Worm (Caenorhabditis elegans) whole organism, early embryonic: ENCODE data around the gene ZK287.9.

Experiments
- B0310.2 ChIP-seq: sonication (generic microtip); optimal IDR thresholded peaks from 2 replicates; lab custom pipeline; 2016; ENCODE audit warnings: mild to moderate bottlenecking, missing genetic modification characterization, missing compliant biosample characterization
- F13C5.2 ChIP-seq: sonication (generic microtip); optimal IDR thresholded peaks from 2 replicates; lab custom pipeline; 2017; ENCODE audit warnings: mild to moderate bottlenecking, missing genetic modification characterization, inconsistent platforms, missing compliant biosample characterization
- aly-1 ChIP-seq: sonication (generic microtip); optimal IDR thresholded peaks from 2 replicates; lab custom pipeline; 2016; ENCODE audit warnings: missing genetic modification characterization, missing compliant biosample characterization
- ama-1 ChIP-seq: fragments of 150-350 bp; optimal IDR thresholded peaks from 2 replicates; lab custom pipeline; 2014
- ceh-13 ChIP-seq: fragments of 200-800 bp; sonication (Bioruptor generic); optimal IDR thresholded peaks from 2 replicates; lab custom pipeline; 2018; ENCODE audit warnings: mild to moderate bottlenecking, missing genetic modification characterization, missing compliant biosample characterization
- ceh-36 ChIP-seq: sonication (generic microtip); optimal IDR thresholded peaks from 2 replicates; lab custom pipeline; 2016; ENCODE audit warnings: missing genetic modification characterization, inconsistent platforms, missing compliant biosample characterization
- ets-7 ChIP-seq: sonication (generic microtip); optimal IDR thresholded peaks from 2 replicates; lab custom pipeline; 2016; ENCODE audit warnings: missing genotype, missing genetic modification characterization, missing compliant biosample characterization
- flt-1 ChIP-seq: fragments of 200-800 bp; sonication (Bioruptor generic); IDR thresholded peaks from 2 replicates; pipeline ENCODE4 v1.3.6; 2022; ENCODE audit warnings: missing genetic modification characterization, missing compliant biosample characterization
- hmbx-1 ChIP-seq: sonication (generic microtip); optimal IDR thresholded peaks from 2 replicates; lab custom pipeline; 2016; ENCODE audit warnings: mild to moderate bottlenecking, missing genetic modification characterization, missing compliant biosample characterization
- hmg-4 ChIP-seq: fragments of 200-800 bp; sonication (Bioruptor generic); optimal IDR thresholded peaks from 2 replicates; lab custom pipeline; 2018; ENCODE audit warnings: mild to moderate bottlenecking, missing genetic modification characterization, missing compliant biosample characterization
- hnd-1 ChIP-seq: sonication (generic microtip); optimal IDR thresholded peaks from 2 replicates; lab custom pipeline; 2016; ENCODE audit warnings: missing genetic modification characterization, missing compliant biosample characterization
- pes-1 ChIP-seq: fragments of 200-800 bp; sonication (Bioruptor generic); IDR thresholded peaks from 2 replicates; pipeline ENCODE4 v1.3.6; 2022; ENCODE audit warnings: missing genetic modification reagents, missing genetic modification characterization, missing compliant biosample characterization
- scrt-1 ChIP-seq: fragments of 200-800 bp; sonication (Bioruptor generic); IDR thresholded peaks from 2 replicates; pipeline ENCODE4 v1.3.6; 2022; ENCODE audit warnings: missing genetic modification characterization, missing compliant biosample characterization
- sea-1 ChIP-seq: fragments of 200-800 bp; sonication (Bioruptor generic); conservative IDR thresholded peaks from 2 replicates; pipeline ENCODE4 v1.3.6; 2022; ENCODE audit warnings: missing genetic modification characterization, missing compliant biosample characterization
- tbx-11 ChIP-seq: fragments of 200-800 bp; sonication (Bioruptor generic); IDR thresholded peaks from 2 replicates; pipeline ENCODE4 v1.3.6; 2022; ENCODE audit warnings: missing genetic modification characterization, missing compliant biosample characterization
- tbx-37 ChIP-seq: fragments of 200-800 bp; sonication (Bioruptor generic); conservative IDR thresholded peaks from 2 replicates; pipeline ENCODE4 v1.3.6; 2022; ENCODE audit warnings: missing genetic modification reagents, missing genetic modification characterization, missing compliant biosample characterization
- tra-4 ChIP-seq: sonication (generic microtip); optimal IDR thresholded peaks from 2 replicates; lab custom pipeline; 2017; ENCODE audit warnings: missing genetic modification characterization, missing compliant biosample characterization

ZK287.9 gene

DNA sequence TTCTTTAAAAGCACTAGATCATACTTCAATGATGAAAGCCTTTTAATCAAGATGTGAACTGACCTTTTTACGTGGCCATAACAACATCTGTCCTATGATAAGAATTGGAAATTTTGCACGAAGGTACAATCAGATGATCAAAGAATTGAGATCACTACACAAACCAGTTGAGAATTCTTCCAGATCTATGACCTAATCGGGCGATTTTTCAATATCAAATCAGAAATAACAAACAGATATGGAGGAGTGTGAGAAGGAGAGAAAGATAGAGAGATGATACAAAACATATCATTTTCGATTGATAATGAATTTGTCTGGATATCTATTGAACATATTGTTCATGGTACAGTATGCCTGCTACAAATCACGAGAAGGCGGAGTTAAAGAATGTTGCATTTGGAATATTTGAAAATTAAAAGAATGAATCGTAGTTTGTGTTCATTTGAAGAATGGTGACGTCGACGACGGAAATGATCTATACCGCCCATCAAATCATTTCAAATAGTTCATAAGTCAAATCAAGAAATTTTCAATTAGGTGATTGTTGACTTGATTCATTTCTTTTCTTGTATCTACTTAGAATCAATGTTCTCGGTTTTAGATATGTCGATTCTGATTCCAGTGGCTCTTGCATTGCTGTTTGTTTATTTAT is 24.9 kb upstream of the ZK287.9 start, which contains the start of gene cyp-29A4:
Gene cyp-29A4, plus strand, starts transcription at position 602 of the 652 bp plus-strand sequence.
- TF ChIP-seq hnd-1 (tag; lab: Kevin White, UChicago) = no peak
- no peak for TF ChIP-seq tbx-37 (GFP tag; lab: Robert Waterston, UW)
- TF ChIP-seq ets-7 (tag; lab: Kevin White, UChicago) = no peak
- TF ChIP-seq hmg-4 = no peak
- TF ChIP-seq ceh-13 (GFP tag; lab: Kevin White, UChicago) = no peak
- no peak for TF ChIP-seq ceh-36 (tag; lab: Kevin White, UChicago)
- TF ChIP-seq pes-1 (GFP tag; lab: Robert Waterston, UW) = no peak
- no peak for TF ChIP-seq F13C5.2 (tag; lab: Kevin White, UChicago)
- no peak for TF ChIP-seq flt-1 (GFP tag; lab: Robert Waterston, UW)
- no peak for TF ChIP-seq ama-1 (lab: Kevin White, UChicago)
- no peak for TF ChIP-seq sea-1
- no peak for TF ChIP-seq aly-1
- no peak for TF ChIP-seq hmbx-1 (tag; lab: Kevin White, UChicago)
- no peak for TF ChIP-seq tra-4 (tag; lab: Kevin White, UChicago)
- TF ChIP-seq scrt-1 = no peak
- no peak for TF ChIP-seq B0310.2 (tag; lab: Kevin White, UChicago)

ce11 chrV:9661514-9661913 is 17.6 kb upstream of the ZK287.9 start, which contains the start of gene pitr-4:
pitr-4 (minus strand) TSS chrV:9661614.
- TF ChIP-seq F13C5.2 (tag; lab: Kevin White, UChicago) = no peak
- no peak for TF ChIP-seq hmbx-1 (tag; lab: Kevin White, UChicago)
- TF ChIP-seq hmg-4 = no peak
- TF ChIP-seq aly-1 = no peak
- TF ChIP-seq ceh-13 (GFP tag; lab: Kevin White, UChicago) = no peak
- TF ChIP-seq scrt-1 = no peak
- no peak for TF ChIP-seq B0310.2 (tag; lab: Kevin White, UChicago)
- TF ChIP-seq tbx-11 (GFP tag; lab: Robert Waterston, UW) = no peak
- no peak for TF ChIP-seq pes-1 (GFP tag; lab: Robert Waterston, UW)
- no peak for TF ChIP-seq ceh-36 (tag; lab: Kevin White, UChicago)
- TF ChIP-seq hnd-1 (tag; lab: Kevin White, UChicago) = no peak
- no peak for TF ChIP-seq ets-7 (tag; lab: Kevin White, UChicago)
- TF ChIP-seq flt-1 (GFP tag; lab: Robert Waterston, UW) = no peak
- no peak for TF ChIP-seq tra-4 (tag; lab: Kevin White, UChicago)
- TF ChIP-seq ama-1 (lab: Kevin White, UChicago) = no peak
- TF ChIP-seq sea-1 = no peak
- TF ChIP-seq tbx-37 (GFP tag; lab: Robert Waterston, UW) = no peak

- TF ChIP-seq ceh-36 (tag; lab: Kevin White, UChicago) (no peak), tbx-11 (GFP tag; lab: Robert Waterston, UW) (no peak), hnd-1 (tag; lab: Kevin White, UChicago) (no peak), F13C5.2 (tag; lab: Kevin White, UChicago) (no peak), sea-1 (no peak), flt-1 (GFP tag; lab: Robert Waterston, UW) (no peak), ets-7 (tag; lab: Kevin White, UChicago) (no peak), ama-1 (lab: Kevin White, UChicago) (no peak)
Observed at ce11 chrV:9663948-9664347, 15.2 kb upstream of the ZK287.9 start.

DNA sequence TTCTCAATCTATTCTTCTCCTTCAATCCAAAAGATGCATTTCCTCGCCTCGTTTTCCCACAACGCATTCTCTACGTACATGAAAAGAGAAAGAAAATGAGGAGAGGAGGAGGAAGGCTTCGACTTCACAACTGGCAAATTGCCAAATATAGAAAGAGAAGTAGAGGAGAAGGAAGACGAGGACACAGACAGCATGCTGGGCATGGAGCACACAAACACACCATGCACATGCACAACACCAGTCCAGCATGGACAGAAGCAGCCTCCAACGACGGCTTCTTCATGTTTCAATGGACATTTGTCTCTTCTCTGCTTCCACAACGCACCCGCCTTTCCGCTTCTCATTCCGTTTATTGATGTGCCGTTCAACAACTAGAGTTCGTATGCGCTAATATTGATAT is 14.5 kb upstream of the ZK287.9 start:
- no peak for TF ChIP-seq hnd-1 (tag; lab: Kevin White, UChicago)
- no peak for TF ChIP-seq hmbx-1 (tag; lab: Kevin White, UChicago)
- TF ChIP-seq B0310.2 (tag; lab: Kevin White, UChicago) = no peak
- TF ChIP-seq ama-1 (lab: Kevin White, UChicago) = no peak
- TF ChIP-seq pes-1 (GFP tag; lab: Robert Waterston, UW) = no peak
- no peak for TF ChIP-seq tbx-11 (GFP tag; lab: Robert Waterston, UW)
- TF ChIP-seq flt-1 (GFP tag; lab: Robert Waterston, UW) = no peak
- TF ChIP-seq F13C5.2 (tag; lab: Kevin White, UChicago) = no peak
- no peak for TF ChIP-seq tbx-37 (GFP tag; lab: Robert Waterston, UW)
- no peak for TF ChIP-seq ceh-36 (tag; lab: Kevin White, UChicago)
- TF ChIP-seq hmg-4 = no peak
- TF ChIP-seq sea-1 = no peak
- no peak for TF ChIP-seq scrt-1

ce11 chrV:9666394-9666793 is 12.8 kb upstream of the ZK287.9 start, which contains the start of gene ZK287.1:
ZK287.1 (plus strand) TSS chrV:9666694.
- TF ChIP-seq ceh-13 (GFP tag; lab: Kevin White, UChicago) (no peak), tbx-37 (GFP tag; lab: Robert Waterston, UW) (no peak), ets-7 (tag; lab: Kevin White, UChicago) (no peak), aly-1 (no peak), hmg-4 (no peak), ceh-36 (tag; lab: Kevin White, UChicago) (no peak), pes-1 (GFP tag; lab: Robert Waterston, UW) (no peak), hnd-1 (tag; lab: Kevin White, UChicago) (no peak), sea-1 (no peak), hmbx-1 (tag; lab: Kevin White, UChicago) (no peak), tbx-11 (GFP tag; lab: Robert Waterston, UW) (no peak), F13C5.2 (tag; lab: Kevin White, UChicago) (no peak), scrt-1 (no peak), ama-1 (lab: Kevin White, UChicago) (no peak), flt-1 (GFP tag; lab: Robert Waterston, UW) (no peak), B0310.2 (tag; lab: Kevin White, UChicago) (no peak), tra-4 (tag; lab: Kevin White, UChicago) (no peak)

DNA sequence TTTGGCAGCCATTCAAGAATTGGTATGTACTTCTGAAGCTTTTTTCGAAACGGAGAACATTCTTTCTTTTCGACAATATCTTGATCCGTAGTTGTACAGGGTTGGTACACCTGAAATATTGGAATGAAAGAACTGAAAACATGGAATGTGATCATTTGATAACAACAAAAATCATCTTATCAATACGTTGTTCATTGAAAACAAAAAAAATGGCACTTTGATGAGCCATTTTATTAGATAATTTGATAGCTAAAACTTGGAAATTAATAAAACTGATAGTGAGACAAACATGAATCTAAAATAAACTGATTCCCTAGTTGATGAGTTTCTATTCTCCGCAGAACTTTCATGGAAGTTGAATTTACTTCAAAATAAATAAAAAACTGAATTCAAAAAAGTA is 6.7 kb upstream of the ZK287.9 start:
- TF ChIP-seq hmbx-1 (tag; lab: Kevin White, UChicago) (no peak), F13C5.2 (tag; lab: Kevin White, UChicago) (no peak), scrt-1 (no peak), ama-1 (lab: Kevin White, UChicago) (no peak), B0310.2 (tag; lab: Kevin White, UChicago) (no peak)
